Fruit fly (Drosophila melanogaster) whole organism: ENCODE data around the gene Ugt36E1.

Experiments
- CG8478 ChIP-seq: fragments of >200 bp; optimal IDR thresholded peaks from 2 replicates; lab custom pipeline; 2018; ENCODE audit warnings: inconsistent platforms
- Dll ChIP-seq: fragments of >200 bp; optimal IDR thresholded peaks from 2 replicates; lab custom pipeline; 2017
- EcR ChIP-seq, 2 experiments: fragments of >200 bp; optimal IDR thresholded peaks; 2 replicates each; lab custom pipeline; 2017; ENCODE audit warnings: missing biosample characterization in 2 of 2, missing genetic modification characterization in 2 of 2, missing genetic modification reagents in 2 of 2
- pan ChIP-seq: fragments of >200 bp; optimal IDR thresholded peaks from 2 replicates; lab custom pipeline; 2017
- psq ChIP-seq: fragments of >200 bp; optimal IDR thresholded peaks from 2 replicates; lab custom pipeline; 2017
- usp ChIP-seq: fragments of >200 bp; optimal IDR thresholded peaks from 2 replicates; lab custom pipeline; 2017; ENCODE audit warnings: missing biosample characterization, missing genetic modification characterization, mixed read lengths

Gene Ugt36E1

dm6 chr2L:18867815-18868214 is 41.2 kb downstream of the Ugt36E1 start:
- TF ChIP-seq EcR (GFP tag; optimal IDR thresholded peaks at IDR 0.05; lab: Kevin White, UChicago) (no peak), Dll (lab: Kevin White, UChicago) (no peak), psq (lab: Kevin White, UChicago) (no peak), pan (lab: Kevin White, UChicago) (no peak), usp (GFP tag; lab: Kevin White, UChicago) (no peak), CG8478 (lab: Kevin White, UChicago) (no peak)

DNA sequence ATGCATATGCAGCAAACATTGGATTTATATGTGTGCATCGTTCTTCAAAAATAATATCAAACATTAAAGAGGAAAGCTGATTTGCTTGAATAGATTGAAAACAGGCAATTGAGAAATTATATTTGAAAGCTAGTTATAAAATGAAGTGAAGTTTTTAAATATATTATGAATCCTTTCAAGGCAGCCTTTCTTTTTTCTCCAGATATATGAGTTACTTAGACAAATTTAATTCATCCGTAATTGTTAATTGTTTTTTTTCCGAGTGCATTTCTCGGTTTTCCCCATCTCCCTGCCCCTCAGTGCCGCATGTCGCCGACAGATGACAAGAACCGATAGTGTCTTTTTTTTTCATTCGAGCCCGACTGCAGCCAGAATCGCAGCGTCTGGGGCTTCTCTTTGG is 45.3 kb downstream of the Ugt36E1 start:
- no peak for TF ChIP-seq pan (lab: Kevin White, UChicago)
- TF ChIP-seq Dll (lab: Kevin White, UChicago) = no peak
- no peak for TF ChIP-seq EcR (GFP tag; optimal IDR thresholded peaks at IDR 0.05; lab: Kevin White, UChicago)
- no peak for TF ChIP-seq usp (GFP tag; lab: Kevin White, UChicago)
- no peak for TF ChIP-seq CG8478 (lab: Kevin White, UChicago)
- TF ChIP-seq psq (lab: Kevin White, UChicago) = no peak

DNA sequence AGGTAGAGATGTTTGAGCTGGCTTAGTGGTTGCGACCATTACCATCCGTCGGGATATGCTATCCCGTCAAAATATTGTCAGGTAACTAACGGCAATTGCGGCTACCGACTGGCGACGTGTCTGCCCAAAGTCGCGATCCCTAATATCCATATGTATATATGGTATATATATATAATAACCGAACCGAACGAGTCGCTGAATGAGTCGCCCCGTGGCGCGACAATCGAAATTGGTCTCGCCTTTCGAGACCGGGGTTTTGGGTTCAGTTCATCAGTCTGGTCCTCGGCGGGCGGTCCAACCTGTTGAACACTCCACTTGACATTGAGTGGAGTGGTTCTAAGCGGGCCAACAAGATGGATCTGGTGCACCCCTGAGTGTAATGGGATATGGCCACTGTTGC is 48.6 kb downstream of the Ugt36E1 start:
- TF ChIP-seq usp (GFP tag; lab: Kevin White, UChicago) (no peak), Dll (lab: Kevin White, UChicago) (peak; percentile 22)

DNA sequence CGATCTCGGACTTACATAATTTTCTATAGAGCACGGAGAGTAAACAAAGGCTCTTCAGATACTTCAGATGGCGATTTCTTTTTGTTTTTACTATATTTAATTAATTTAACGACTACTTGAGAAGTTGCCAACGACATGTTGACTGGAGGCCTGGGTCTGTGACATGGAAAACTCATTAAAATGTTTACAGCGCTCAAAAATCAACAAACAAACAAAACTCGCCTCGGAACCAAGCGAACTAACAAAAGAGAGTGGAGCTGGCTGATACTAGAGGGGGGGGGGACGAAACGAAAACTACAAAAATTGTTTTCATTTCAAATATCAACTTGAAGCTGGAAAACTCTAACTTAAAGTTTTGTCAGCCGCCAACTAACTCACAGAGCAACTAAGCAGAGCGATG is 51.9 kb downstream of the Ugt36E1 start:
- TF ChIP-seq usp (GFP tag; lab: Kevin White, UChicago) = no peak
- TF ChIP-seq Dll (lab: Kevin White, UChicago) = no peak
